Fruit fly (Drosophila melanogaster) whole organism, embryonic: Measurements from ENCODE around the gene Cdc27.

Experiments
- Atf-2 ChIP-seq: fragments of 200-800 bp; sonication (Bioruptor generic); optimal IDR thresholded peaks from 2 replicates; lab custom pipeline; 2016; ENCODE audit warnings: missing biosample characterization, missing genetic modification characterization
- CG10366 ChIP-seq: fragments of 200-800 bp; sonication (Bioruptor generic); IDR thresholded peaks from 2 replicates; pipeline ENCODE4 v1.3.6; 2022; ENCODE audit warnings: missing biosample characterization, missing genetic modification characterization
- CG10979 ChIP-seq: fragments of 200-800 bp; sonication (Bioruptor generic); optimal IDR thresholded peaks from 2 replicates; lab custom pipeline; 2018; ENCODE audit warnings: missing biosample characterization, mild to moderate bottlenecking, missing genetic modification characterization, moderate library complexity
- CG11398 ChIP-seq: fragments of 200-800 bp; sonication (Bioruptor generic); optimal IDR thresholded peaks from 2 replicates; lab custom pipeline; 2016; ENCODE audit warnings: missing biosample characterization, missing genetic modification characterization
- CG12071 ChIP-seq: fragments of 200-800 bp; sonication (Bioruptor generic); optimal IDR thresholded peaks from 3 replicates; lab custom pipeline; 2018; ENCODE audit warnings: missing biosample characterization, mild to moderate bottlenecking, missing genetic modification characterization
- CG12236 ChIP-seq: fragments of 200-800 bp; sonication (Bioruptor generic); optimal IDR thresholded peaks from 2 replicates; lab custom pipeline; 2016; ENCODE audit warnings: missing biosample characterization, missing genetic modification characterization
- CG12744 ChIP-seq: fragments of 200-800 bp; sonication (Bioruptor generic); optimal IDR thresholded peaks from 2 replicates; lab custom pipeline; 2016; ENCODE audit warnings: missing biosample characterization, missing genetic modification characterization
- CG13287 ChIP-seq: fragments of 200-800 bp; sonication (Bioruptor generic); IDR thresholded peaks from 2 replicates; pipeline ENCODE4 v1.3.6; 2022; ENCODE audit warnings: missing biosample characterization, missing genetic modification characterization; ENCODE audit not compliant: partially characterized antibody
- CG13424 ChIP-seq: fragments of 200-800 bp; sonication (Bioruptor generic); optimal IDR thresholded peaks from 2 replicates; lab custom pipeline; 2019; ENCODE audit warnings: missing biosample characterization, mild to moderate bottlenecking, missing genetic modification characterization, moderate library complexity
- CG14014 ChIP-seq: fragments of 200-800 bp; sonication (Bioruptor generic); IDR thresholded peaks from 2 replicates; pipeline ENCODE4 v1.3.6; 2022; ENCODE audit warnings: missing biosample characterization, missing genetic modification characterization
- CG14710 ChIP-seq: fragments of 200-800 bp; sonication (Bioruptor generic); optimal IDR thresholded peaks from 3 replicates; lab custom pipeline; 2019; ENCODE audit warnings: missing biosample characterization, mild to moderate bottlenecking, missing genetic modification characterization, moderate library complexity
- CG14965 ChIP-seq: fragments of 200-800 bp; sonication (Bioruptor generic); optimal IDR thresholded peaks from 2 replicates; lab custom pipeline; 2016; ENCODE audit warnings: missing biosample characterization, missing genetic modification characterization, borderline replicate concordance
- CG1647 ChIP-seq: fragments of 200-800 bp; sonication (Bioruptor generic); optimal IDR thresholded peaks from 3 replicates; lab custom pipeline; 2016; ENCODE audit warnings: missing biosample characterization, missing genetic modification characterization
- CG17186 ChIP-seq: fragments of 200-800 bp; sonication (Bioruptor generic); optimal IDR thresholded peaks from 3 replicates; lab custom pipeline; 2017; ENCODE audit warnings: missing biosample characterization, missing genetic modification reagents, missing genetic modification characterization
- CG17328 ChIP-seq: fragments of 200-800 bp; sonication (Bioruptor generic); IDR thresholded peaks from 2 replicates; pipeline ENCODE4 v1.3.6; 2022; ENCODE audit warnings: missing biosample characterization, missing genetic modification characterization
- CG2199 ChIP-seq: fragments of 200-800 bp; sonication (Bioruptor generic); IDR thresholded peaks from 3 replicates; pipeline ENCODE4 v1.3.6; 2022; ENCODE audit warnings: missing biosample characterization, missing genetic modification characterization
- CG3065 ChIP-seq: fragments of 200-800 bp; sonication (Bioruptor generic); optimal IDR thresholded peaks from 2 replicates; lab custom pipeline; 2016; ENCODE audit warnings: missing biosample characterization, missing genetic modification characterization
- CG32767 ChIP-seq: fragments of 200-800 bp; sonication (Bioruptor generic); IDR thresholded peaks from 2 replicates; pipeline ENCODE4 v1.3.6; 2022; ENCODE audit warnings: missing biosample characterization, missing genetic modification characterization
- CG4707 ChIP-seq: fragments of 200-800 bp; sonication (Bioruptor generic); optimal IDR thresholded peaks from 2 replicates; lab custom pipeline; 2018; ENCODE audit warnings: missing biosample characterization, mild to moderate bottlenecking, missing genetic modification characterization, moderate library complexity
- CG7372 ChIP-seq: fragments of 200-800 bp; sonication (Bioruptor generic); IDR thresholded peaks from 2 replicates; pipeline ENCODE4 v1.3.6; 2022; ENCODE audit warnings: missing biosample characterization, missing genetic modification characterization
- CG7839 ChIP-seq: fragments of 200-800 bp; sonication (Bioruptor generic); optimal IDR thresholded peaks from 3 replicates; lab custom pipeline; 2018; ENCODE audit warnings: missing biosample characterization, mild to moderate bottlenecking, missing genetic modification characterization, moderate library complexity
- CG8281 ChIP-seq: fragments of 200-800 bp; sonication (Bioruptor generic); optimal IDR thresholded peaks from 2 replicates; lab custom pipeline; 2018; ENCODE audit warnings: missing biosample characterization, mild to moderate bottlenecking, missing genetic modification characterization, moderate library complexity
- CrebB ChIP-seq: fragments of 200-800 bp; sonication (Bioruptor generic); optimal IDR thresholded peaks from 3 replicates; lab custom pipeline; 2018; ENCODE audit warnings: missing biosample characterization, mild to moderate bottlenecking, missing genetic modification characterization
- Dref ChIP-seq: fragments of 200-800 bp; sonication (Bioruptor generic); IDR thresholded peaks from 2 replicates; pipeline ENCODE4 v1.3.6; 2022; ENCODE audit warnings: missing biosample characterization, missing genetic modification characterization
- HLH4C ChIP-seq: fragments of 200-800 bp; sonication (Bioruptor generic); IDR thresholded peaks from 3 replicates; pipeline ENCODE4 v1.3.6; 2022; ENCODE audit warnings: missing biosample characterization, missing genetic modification characterization; ENCODE audit not compliant: partially characterized antibody
- HmgD ChIP-seq: fragments of 200-800 bp; sonication (Bioruptor generic); optimal IDR thresholded peaks from 3 replicates; lab custom pipeline; 2016; ENCODE audit warnings: missing biosample characterization, missing genetic modification characterization
- Hr78 ChIP-seq, 2 experiments: fragments of 200-800 bp in 1 of 2; fragments of >200 bp in 1 of 2; sonication (Bioruptor generic) in 1 of 2; optimal IDR thresholded peaks; 2 replicates each; lab custom pipeline; 2017 to 2019; ENCODE audit warnings: missing biosample characterization in 2 of 2, missing genetic modification characterization in 2 of 2, mild to moderate bottlenecking in 1 of 2, moderate library complexity in 1 of 2
- Mad ChIP-seq: fragments of 200-800 bp; sonication (Bioruptor generic); optimal IDR thresholded peaks from 2 replicates; lab custom pipeline; 2016; ENCODE audit warnings: missing biosample characterization, missing genetic modification characterization
- NC2α ChIP-seq: fragments of 200-800 bp; sonication (Bioruptor generic); optimal IDR thresholded peaks from 2 replicates; lab custom pipeline; 2016; ENCODE audit warnings: missing biosample characterization, missing genetic modification characterization
- NK7.1 ChIP-seq: fragments of 200-800 bp; sonication (Bioruptor generic); optimal IDR thresholded peaks from 3 replicates; lab custom pipeline; 2016; ENCODE audit warnings: missing biosample characterization, missing genetic modification characterization
- Ravus ChIP-seq: fragments of 200-800 bp; sonication (Bioruptor generic); IDR thresholded peaks from 2 replicates; pipeline ENCODE4 v1.3.6; 2022; ENCODE audit warnings: missing biosample characterization, missing genetic modification characterization
- amos ChIP-seq: fragments of 200-800 bp; sonication (Bioruptor generic); IDR thresholded peaks from 2 replicates; pipeline ENCODE4 v1.3.6; 2022; ENCODE audit warnings: missing biosample characterization, missing genetic modification characterization; ENCODE audit not compliant: partially characterized antibody
- bab2 ChIP-seq: fragments of 200-800 bp; sonication (Bioruptor generic); optimal IDR thresholded peaks from 2 replicates; lab custom pipeline; 2016; ENCODE audit warnings: missing biosample characterization, missing genetic modification characterization
- br ChIP-seq: fragments of >200 bp; optimal IDR thresholded peaks from 2 replicates; lab custom pipeline; 2017
- cad ChIP-seq: fragments of >200 bp; optimal IDR thresholded peaks from 2 replicates; lab custom pipeline; 2017; ENCODE audit warnings: missing biosample characterization, missing genetic modification characterization
- cas ChIP-seq: fragments of 200-800 bp; sonication (Bioruptor generic); IDR thresholded peaks from 2 replicates; pipeline ENCODE4 v1.3.6; 2022; ENCODE audit warnings: missing biosample characterization, missing genetic modification characterization
- caup ChIP-seq: fragments of 200-800 bp; sonication (Bioruptor generic); optimal IDR thresholded peaks from 3 replicates; lab custom pipeline; 2017; ENCODE audit warnings: missing biosample characterization, mild to moderate bottlenecking, missing genetic modification characterization, moderate library complexity; ENCODE audit not compliant: severe bottlenecking
- cwo ChIP-seq: fragments of 200-800 bp; sonication (Bioruptor generic); optimal IDR thresholded peaks from 3 replicates; lab custom pipeline; 2017; ENCODE audit warnings: missing biosample characterization, missing genetic modification characterization, mild to moderate bottlenecking, moderate library complexity, missing genetic modification reagents
- fd3F ChIP-seq: fragments of 200-800 bp; sonication (Bioruptor generic); optimal IDR thresholded peaks from 2 replicates; lab custom pipeline; 2018; ENCODE audit warnings: missing biosample characterization, mild to moderate bottlenecking, missing genetic modification characterization, moderate library complexity
- gsb ChIP-seq: fragments of 200-800 bp; sonication (Bioruptor generic); IDR thresholded peaks from 2 replicates; pipeline ENCODE4 v1.3.6; 2022; ENCODE audit warnings: missing biosample characterization, missing genetic modification characterization
- h ChIP-seq: fragments of >200 bp; optimal IDR thresholded peaks from 2 replicates; lab custom pipeline; 2017
- luna ChIP-seq: fragments of 200-800 bp; sonication (Bioruptor generic); optimal IDR thresholded peaks from 2 replicates; lab custom pipeline; 2016; ENCODE audit warnings: missing biosample characterization, missing genetic modification characterization
- pb ChIP-seq: fragments of 200-800 bp; sonication (Bioruptor generic); optimal IDR thresholded peaks from 3 replicates; lab custom pipeline; 2016; ENCODE audit warnings: missing biosample characterization, missing genetic modification characterization
- sc ChIP-seq, 3 experiments: fragments of >200 bp in 2 of 3; fragments of 200-800 bp in 1 of 3; sonication (Bioruptor generic) in 1 of 3; optimal IDR thresholded peaks; 2 replicates in 2 of 3; 3 replicates in 1 of 3; lab custom pipeline; 2017; ENCODE audit warnings: mild to moderate bottlenecking in 1 of 3, missing biosample characterization in 1 of 3, missing genetic modification characterization in 1 of 3, missing genetic modification reagents in 1 of 3
- seq ChIP-seq: fragments of 200-800 bp; sonication (Bioruptor generic); IDR thresholded peaks from 2 replicates; pipeline ENCODE4 v1.3.6; 2022; ENCODE audit warnings: missing biosample characterization, missing genetic modification characterization
- sisA ChIP-seq: fragments of 200-800 bp; sonication (Bioruptor generic); IDR thresholded peaks from 2 replicates; pipeline ENCODE4 v1.3.6; 2022; ENCODE audit warnings: missing biosample characterization, missing genetic modification characterization
- sob ChIP-seq: fragments of 200-800 bp; sonication (Bioruptor generic); IDR thresholded peaks from 2 replicates; pipeline ENCODE4 v1.3.6; 2022; ENCODE audit warnings: missing biosample characterization, missing genetic modification characterization
- stc ChIP-seq: fragments of 200-800 bp; sonication (Bioruptor generic); IDR thresholded peaks from 2 replicates; pipeline ENCODE4 v1.3.6; 2022; ENCODE audit warnings: missing biosample characterization, missing genetic modification characterization
- twi ChIP-seq: fragments of 200-800 bp; optimal IDR thresholded peaks from 2 replicates; lab custom pipeline; 2019; ENCODE audit warnings: missing biosample characterization, mild to moderate bottlenecking, missing genetic modification characterization, moderate library complexity
- tx ChIP-seq: fragments of 200-800 bp; sonication (Bioruptor generic); optimal IDR thresholded peaks from 2 replicates; lab custom pipeline; 2016; ENCODE audit warnings: missing biosample characterization, missing genetic modification characterization

Cdc27 gene

dm6 chr3L:7241217-7241859 lies 7.8 kb downstream of the Cdc27 start, which contains the start of the genes RpL18 and Neos (continued):
- TF ChIP-seq CG17186 (GFP tag; lab: Kevin White, UChicago) (peak; percentile 100), CG10366 (GFP tag; lab: Robert Waterston, UW) (peak; percentile 17; the same call in 1 of the 2 replicates), CG13287 (GFP tag; lab: Robert Waterston, UW) (0 out of 2 replicates have a peak, but pooled peaks have one; percentile 16), CG7839 (tag; lab: Kevin White, UChicago) (peak; percentile 55), CG11398 (GFP tag; lab: Kevin White, UChicago) (peak; percentile 47), Hr78 (GFP tag; optimal IDR thresholded peaks at IDR 0.05; lab: Kevin White, UChicago) (no peak), CG14965 (GFP tag; lab: Kevin White, UChicago) (peak; percentile 17), CG1647 (GFP tag; lab: Kevin White, UChicago) (peak; percentile 23), CG10979 (peak; percentile 43), caup (peak; percentile 90), NK7.1 (GFP tag; lab: Kevin White, UChicago) (peak; percentile 55), amos (GFP tag; lab: Robert Waterston, UW) (no peak), CG8281 (tag; lab: Kevin White, UChicago) (peak; percentile 7), CrebB (peak; percentile 73), twi (tag; lab: Kevin White, UChicago) (peak; percentile 42), CG2199 (no peak), Ravus (GFP tag; lab: Robert Waterston, UW) (no peak), seq (GFP tag; lab: Robert Waterston, UW) (peak; percentile 71), cad (GFP tag; lab: Kevin White, UChicago) (no peak), CG3065 (GFP tag; lab: Kevin White, UChicago) (peak; percentile 47), br (lab: Kevin White, UChicago) (no peak), CG32767 (GFP tag; lab: Robert Waterston, UW) (no peak; the same call in 1 of the 2 replicates), pb (peak; percentile 54), HmgD (GFP tag; lab: Kevin White, UChicago) (no peak), cwo (GFP tag; lab: Kevin White, UChicago) (peak; percentile 23), NC2α (GFP tag; lab: Kevin White, UChicago) (peak; percentile 54), stc (GFP tag; lab: Robert Waterston, UW) (peak; percentile 64), Dref (GFP tag; lab: Robert Waterston, UW) (no peak), h (no peak), CG14014 (peak; percentile 38), sc (optimal IDR thresholded peaks at IDR 0.05; lab: Kevin White, UChicago) (no peak), sc (GFP tag; optimal IDR thresholded peaks at IDR 0.05; lab: Kevin White, UChicago) (peak; percentile 54), gsb (GFP tag; lab: Robert Waterston, UW) (peak; percentile 25; the same call in 1 of the 2 replicates), CG7372 (GFP tag; lab: Robert Waterston, UW) (no peak), cas (GFP tag; lab: Robert Waterston, UW) (0 out of 2 replicates have a peak, but pooled peaks have one; percentile 16), CG12236 (GFP tag; lab: Kevin White, UChicago) (peak; percentile 70), sisA (GFP tag; lab: Robert Waterston, UW) (peak; percentile 36; the same call in 1 of the 2 replicates), bab2 (GFP tag; lab: Kevin White, UChicago) (peak; percentile 54), luna (peak; percentile 36), fd3F (GFP tag; lab: Kevin White, UChicago) (peak; percentile 50), Atf-2 (peak; percentile 45), HLH4C (GFP tag; lab: Robert Waterston, UW) (no peak), CG17328 (peak; percentile 52), CG14710 (peak; percentile 82), CG12071 (GFP tag; lab: Kevin White, UChicago) (peak; percentile 79), Mad (peak; percentile 66), CG13424 (tag; lab: Kevin White, UChicago) (peak; percentile 68), tx (GFP tag; lab: Kevin White, UChicago) (peak; percentile 20), sob (GFP tag; lab: Robert Waterston, UW) (peak; percentile 41), CG4707 (peak; percentile 74), CG12744 (GFP tag; lab: Kevin White, UChicago) (peak; percentile 51)
